Worm (Caenorhabditis elegans): Measurements from ENCODE around the gene hpl-1.
A peak's percentile ranks its signal among the peaks of the same experiment; 100 is the strongest.

Gene hpl-1

DNA sequence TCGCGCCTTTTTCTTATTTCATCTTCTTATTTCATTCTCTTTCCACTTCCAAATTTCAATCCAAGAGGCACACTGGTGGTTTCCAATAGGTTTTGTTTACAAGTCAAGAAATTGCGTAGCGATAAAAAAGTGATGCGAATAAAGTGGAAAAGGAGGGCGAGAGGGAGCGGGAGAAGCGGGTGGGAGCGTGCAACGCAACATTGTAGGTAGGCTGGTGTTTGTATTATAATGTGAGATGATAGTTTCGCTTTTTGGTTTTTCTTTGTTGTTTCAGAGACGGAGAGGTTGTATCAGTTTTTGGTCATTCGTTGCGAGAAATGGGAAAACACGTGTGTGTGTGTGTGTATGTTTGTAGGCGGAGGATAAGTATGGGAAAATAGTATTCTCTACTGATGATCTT is 5.0 kb downstream of the hpl-1 start:
- no peak for TF ChIP-seq C08G9.2 (tag; optimal IDR thresholded peaks at IDR 0.05)
- TF ChIP-seq mec-3 (tag; optimal IDR thresholded peaks at IDR 0.05; ENCODE audit: borderline replicate concordance): no peak
- TF ChIP-seq tbx-7 (tag; optimal IDR thresholded peaks at IDR 0.05): no peak
- TF ChIP-seq odd-2 (tag; optimal IDR thresholded peaks at IDR 0.05): no peak
- TF ChIP-seq npax-4 (tag; optimal IDR thresholded peaks at IDR 0.05): no peak
- TF ChIP-seq ceh-45 (GFP tag; IDR thresholded peaks at IDR 0.05): no peak
- TF ChIP-seq hlh-6 (tag; optimal IDR thresholded peaks at IDR 0.05): no peak
- no peak for TF ChIP-seq pros-1 (tag; optimal IDR thresholded peaks at IDR 0.05)
- no peak for TF ChIP-seq che-1 (tag; optimal IDR thresholded peaks at IDR 0.05)
- TF ChIP-seq Y22D7AL.16 (tag; optimal IDR thresholded peaks at IDR 0.05): no peak
- no peak for TF ChIP-seq ceh-14 (tag; optimal IDR thresholded peaks at IDR 0.05)
- no peak for TF ChIP-seq ceh-31 (tag; optimal IDR thresholded peaks at IDR 0.05)

DNA sequence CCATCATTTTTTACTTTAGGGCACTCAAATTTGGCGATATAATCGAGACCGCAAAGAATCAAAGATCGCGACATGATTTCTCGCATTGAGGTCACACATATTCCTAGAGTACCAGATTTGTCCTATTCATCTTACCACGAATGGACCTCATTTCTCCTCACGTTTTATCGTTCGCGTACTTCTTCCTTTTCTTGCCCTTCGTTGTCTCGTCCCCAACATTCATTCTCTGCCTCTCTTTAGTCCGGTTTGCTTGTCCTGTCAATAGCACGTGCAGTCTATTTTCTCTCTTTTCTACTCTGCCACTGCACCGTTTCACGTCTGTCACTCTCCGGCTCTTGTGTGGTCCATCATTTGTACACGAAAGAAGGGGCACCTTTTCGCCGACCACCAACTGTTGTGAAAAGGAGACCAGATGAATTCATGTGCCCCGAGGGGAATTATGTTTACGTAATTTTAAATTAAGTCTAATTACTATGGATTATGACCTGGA is 6.2 kb downstream of the hpl-1 start:
- TF ChIP-seq tbx-2 (tag; optimal IDR thresholded peaks at IDR 0.05): peak; percentile 69
- TF ChIP-seq fkh-6 (tag; optimal IDR thresholded peaks at IDR 0.05): peak; percentile 13
- peak; percentile 94 for TF ChIP-seq hlh-30 (tag; optimal IDR thresholded peaks at IDR 0.05; ENCODE audit: insufficient read depth)
- peak; percentile 14 for TF ChIP-seq ceh-2 (tag; optimal IDR thresholded peaks at IDR 0.05)
- TF ChIP-seq elt-2 (tag; optimal IDR thresholded peaks at IDR 0.05): no peak
- TF ChIP-seq sox-2 (GFP tag; IDR thresholded peaks at IDR 0.05): no peak
- no peak for TF ChIP-seq lim-6 (tag; optimal IDR thresholded peaks at IDR 0.05)
- no peak for TF ChIP-seq nhr-232 (tag; optimal IDR thresholded peaks at IDR 0.05)
- TF ChIP-seq K09A11.1 (tag; optimal IDR thresholded peaks at IDR 0.05; ENCODE audit: insufficient read depth): no peak
- TF ChIP-seq ceh-24 (tag; optimal IDR thresholded peaks at IDR 0.05): no peak
- no peak for TF ChIP-seq unc-86 (tag; optimal IDR thresholded peaks at IDR 0.05)
- no peak for TF ChIP-seq ceh-22 (tag; optimal IDR thresholded peaks at IDR 0.05)
- no peak for TF ChIP-seq eyg-1 (tag; optimal IDR thresholded peaks at IDR 0.05)
- TF ChIP-seq gmeb-2 (tag; optimal IDR thresholded peaks at IDR 0.05): no peak
- no peak for TF ChIP-seq elt-4 (tag; optimal IDR thresholded peaks at IDR 0.05)
- peak; percentile 9 for TF ChIP-seq F13H6.1 (tag; optimal IDR thresholded peaks at IDR 0.05)
- no peak for TF ChIP-seq tbx-7 (tag; optimal IDR thresholded peaks at IDR 0.05)
- no peak for TF ChIP-seq npax-4 (tag; optimal IDR thresholded peaks at IDR 0.05)
- peak; percentile 83 for TF ChIP-seq unc-55 (GFP tag; optimal IDR thresholded peaks at IDR 0.05)
- TF ChIP-seq hlh-6 (tag; optimal IDR thresholded peaks at IDR 0.05): peak; percentile 17
- TF ChIP-seq sdc-2 (tag; optimal IDR thresholded peaks at IDR 0.05): peak; percentile 56
- TF ChIP-seq ceh-30 (tag; optimal IDR thresholded peaks at IDR 0.05): no peak
- TF ChIP-seq pag-3 (tag; optimal IDR thresholded peaks at IDR 0.05; ENCODE audit: borderline replicate concordance): no peak
- no peak for TF ChIP-seq sox-4 (tag; optimal IDR thresholded peaks at IDR 0.05)
- TF ChIP-seq zip-5 (tag; optimal IDR thresholded peaks at IDR 0.05): no peak
- TF ChIP-seq ets-4 (tag; optimal IDR thresholded peaks at IDR 0.05): peak; percentile 7
- TF ChIP-seq unc-3 (GFP tag; conservative IDR thresholded peaks at IDR 0.05): no peak
- TF ChIP-seq unc-3 (tag; optimal IDR thresholded peaks at IDR 0.05): no peak
- no peak for TF ChIP-seq ceh-14 (tag; optimal IDR thresholded peaks at IDR 0.05)
- TF ChIP-seq ceh-18 (tag; optimal IDR thresholded peaks at IDR 0.05): peak; percentile 50
- no peak for TF ChIP-seq ceh-6 (GFP tag; optimal IDR thresholded peaks at IDR 0.05)
- TF ChIP-seq fax-1 (tag; optimal IDR thresholded peaks at IDR 0.05): no peak
- no peak for TF ChIP-seq pax-1 (tag; optimal IDR thresholded peaks at IDR 0.05)
- TF ChIP-seq K02D7.2 (tag; optimal IDR thresholded peaks at IDR 0.05): no peak
- no peak for TF ChIP-seq che-1 (tag; optimal IDR thresholded peaks at IDR 0.05)
- no peak for TF ChIP-seq lin-11 (tag; optimal IDR thresholded peaks at IDR 0.05)
- TF ChIP-seq rnt-1 (tag; optimal IDR thresholded peaks at IDR 0.05): peak; percentile 51
- peak; percentile 19 for TF ChIP-seq ceh-48 (tag; optimal IDR thresholded peaks at IDR 0.05)
- no peak for TF ChIP-seq hlh-8 (tag; optimal IDR thresholded peaks at IDR 0.05)
- no peak for TF ChIP-seq fkh-10 (GFP tag; optimal IDR thresholded peaks at IDR 0.05)
- TF ChIP-seq pros-1 (tag; optimal IDR thresholded peaks at IDR 0.05): no peak
- no peak for TF ChIP-seq ahr-1 (tag; optimal IDR thresholded peaks at IDR 0.05)
- peak; percentile 88 for TF ChIP-seq ceh-31 (tag; optimal IDR thresholded peaks at IDR 0.05)
- no peak for TF ChIP-seq Y22D7AL.16 (tag; optimal IDR thresholded peaks at IDR 0.05)
- no peak for TF ChIP-seq ttx-3 (tag; optimal IDR thresholded peaks at IDR 0.05)
- no peak for TF ChIP-seq madf-2 (tag; optimal IDR thresholded peaks at IDR 0.05)
- TF ChIP-seq ceh-34 (tag; optimal IDR thresholded peaks at IDR 0.05): peak; percentile 61

Measured in whole organism, late embryonic.